Worm (Caenorhabditis elegans) whole organism, L4 larva: ENCODE data around the gene gyf-1.

Source experiments
- T20F7.1 ChIP-seq: fragments of 200-800 bp; sonication (Bioruptor generic); optimal IDR thresholded peaks from 2 replicates; lab custom pipeline; 2018; ENCODE audit warnings: mild to moderate bottlenecking, missing genetic modification characterization, missing compliant biosample characterization
- Y48G9A.11 ChIP-seq: fragments of 200-800 bp; sonication (Bioruptor generic); IDR thresholded peaks from 2 replicates; pipeline ENCODE4 v1.3.6; 2022; ENCODE audit warnings: missing genetic modification reagents, missing genetic modification characterization, missing compliant biosample characterization
- aha-1 ChIP-seq: fragments of 150-350 bp; peaks from one replicate; lab custom pipeline; 2014; ENCODE audit warnings: missing biosample characterization, missing genetic modification characterization
- arid-1 ChIP-seq: fragments of 200-800 bp; sonication (Bioruptor generic); conservative IDR thresholded peaks from 2 replicates; pipeline ENCODE4 v1.3.6; 2022; ENCODE audit warnings: missing genetic modification reagents, missing genetic modification characterization, missing compliant biosample characterization
- ceh-20 ChIP-seq: fragments of 200-800 bp; sonication (Bioruptor generic); IDR thresholded peaks from 2 replicates; pipeline ENCODE4 v1.3.6; 2022; ENCODE audit warnings: missing genetic modification reagents, missing genetic modification characterization, missing compliant biosample characterization
- ctbp-1 ChIP-seq: fragments of 200-800 bp; sonication (Bioruptor generic); IDR thresholded peaks from 2 replicates; pipeline ENCODE4 v1.3.6; 2022; ENCODE audit warnings: missing genetic modification reagents, missing genetic modification characterization, missing compliant biosample characterization
- daf-16 ChIP-seq, 3 experiments: sonication (generic microtip); optimal IDR thresholded peaks; 2 replicates each; lab custom pipeline; 2016 to 2017; ENCODE audit warnings: missing genetic modification characterization in 3 of 3, missing genetic modification reagents in 3 of 3, mild to moderate bottlenecking in 2 of 3, missing compliant biosample characterization in 2 of 3, missing biosample characterization in 1 of 3, moderate library complexity in 1 of 3
- dmd-6 ChIP-seq: fragments of 200-800 bp; sonication (Bioruptor generic); IDR thresholded peaks from 2 replicates; pipeline ENCODE4 v1.3.6; 2022; ENCODE audit warnings: missing genetic modification reagents, missing genetic modification characterization, missing compliant biosample characterization
- dmd-8 ChIP-seq: fragments of 200-800 bp; sonication (Bioruptor generic); IDR thresholded peaks from 2 replicates; pipeline ENCODE4 v1.3.6; 2022; ENCODE audit warnings: missing genetic modification characterization, missing compliant biosample characterization
- dve-1 ChIP-seq: sonication (generic microtip); optimal IDR thresholded peaks from 2 replicates; lab custom pipeline; 2017; ENCODE audit warnings: antibody characterized with exemption, mild to moderate bottlenecking, missing genetic modification characterization, missing compliant biosample characterization; ENCODE audit not compliant: insufficient read depth
- egl-43 ChIP-seq: fragments of 200-800 bp; sonication (Bioruptor generic); IDR thresholded peaks from 2 replicates; pipeline ENCODE4 v1.3.6; 2022; ENCODE audit warnings: missing genetic modification reagents, missing genetic modification characterization, missing compliant biosample characterization
- fkh-10 ChIP-seq: fragments of 150-350 bp; optimal IDR thresholded peaks from 2 replicates; lab custom pipeline; 2014; ENCODE audit warnings: missing biosample characterization, missing genetic modification reagents, missing genetic modification characterization
- fos-1 ChIP-seq: fragments of 150-350 bp; optimal IDR thresholded peaks from 2 replicates; lab custom pipeline; 2014; ENCODE audit warnings: missing biosample characterization, missing genetic modification characterization
- hif-1 ChIP-seq, 2 experiments: sonication (generic microtip); optimal IDR thresholded peaks; 2 replicates each; lab custom pipeline; 2016 to 2017; ENCODE audit warnings: missing compliant biosample characterization in 2 of 2, missing genetic modification characterization in 2 of 2, missing genetic modification reagents in 2 of 2, missing genotype in 2 of 2, mild to moderate bottlenecking in 1 of 2
- hlh-11 ChIP-seq: fragments of 200-800 bp; sonication (Bioruptor generic); optimal IDR thresholded peaks from 2 replicates; lab custom pipeline; 2018; ENCODE audit warnings: mild to moderate bottlenecking, missing genetic modification characterization, missing compliant biosample characterization
- jun-1 ChIP-seq: fragments of 150-350 bp; optimal IDR thresholded peaks from 2 replicates; lab custom pipeline; 2014; ENCODE audit warnings: missing biosample characterization, missing genetic modification reagents, missing genetic modification characterization
- lin-1 ChIP-seq: fragments of 200-800 bp; sonication (Bioruptor generic); IDR thresholded peaks from 2 replicates; pipeline ENCODE4 v1.3.6; 2022; ENCODE audit warnings: missing genetic modification reagents, missing genetic modification characterization, missing compliant biosample characterization
- lin-13 ChIP-seq: fragments of 150-350 bp; optimal IDR thresholded peaks from 2 replicates; lab custom pipeline; 2014; ENCODE audit warnings: missing biosample characterization, missing genetic modification reagents, missing genetic modification characterization
- lin-38 ChIP-seq: fragments of 200-800 bp; sonication (Bioruptor generic); IDR thresholded peaks from 2 replicates; pipeline ENCODE4 v1.3.6; 2022; ENCODE audit warnings: missing genetic modification reagents, missing genetic modification characterization, missing compliant biosample characterization
- madf-5 ChIP-seq, 2 experiments: fragments of 200-800 bp; sonication (Bioruptor generic); IDR thresholded peaks; 2 replicates each; pipeline ENCODE4 v1.3.6; 2022; ENCODE audit warnings: missing compliant biosample characterization in 2 of 2, missing genetic modification characterization in 2 of 2
- mdt-29 ChIP-seq: fragments of 200-800 bp; sonication (Bioruptor generic); IDR thresholded peaks from 2 replicates; pipeline ENCODE4 v1.3.6; 2022; ENCODE audit warnings: missing genetic modification reagents, missing genetic modification characterization, missing compliant biosample characterization
- mep-1 ChIP-seq: fragments of 150-350 bp; sonication (generic microtip); optimal IDR thresholded peaks from 3 replicates; lab custom pipeline; 2014; ENCODE audit warnings: missing biosample characterization, missing genetic modification characterization
- mxl-3 ChIP-seq: fragments of 200-800 bp; sonication (Bioruptor generic); optimal IDR thresholded peaks from 2 replicates; lab custom pipeline; 2018; ENCODE audit warnings: mild to moderate bottlenecking, missing genetic modification characterization, missing compliant biosample characterization
- nhr-11 ChIP-seq: fragments of 150-350 bp; optimal IDR thresholded peaks from 2 replicates; lab custom pipeline; 2014; ENCODE audit warnings: missing biosample characterization, missing genetic modification characterization
- nhr-28 ChIP-seq: fragments of 150-350 bp; optimal IDR thresholded peaks from 2 replicates; lab custom pipeline; 2014; ENCODE audit warnings: missing biosample characterization, missing genetic modification characterization
- nhr-41 ChIP-seq: fragments of 200-800 bp; sonication (Bioruptor generic); IDR thresholded peaks from 2 replicates; pipeline ENCODE4 v1.3.6; 2022; ENCODE audit warnings: missing genetic modification reagents, missing genetic modification characterization, missing compliant biosample characterization
- pha-4 ChIP-seq, 2 experiments: fragments of 150-350 bp in 1 of 2; fragments of 200-800 bp in 1 of 2; sonication (Bioruptor generic) in 1 of 2; IDR thresholded peaks in 1 of 2; optimal IDR thresholded peaks in 1 of 2; 2 replicates each; pipeline versions ENCODE4 v1.3.6 to Lab custom; 2014 to 2022; ENCODE audit warnings: missing genetic modification characterization in 2 of 2, missing genetic modification reagents in 2 of 2, missing biosample characterization in 1 of 2, missing compliant biosample characterization in 1 of 2
- php-3 ChIP-seq: fragments of 200-800 bp; sonication (Bioruptor generic); IDR thresholded peaks from 2 replicates; pipeline ENCODE4 v1.3.6; 2022; ENCODE audit warnings: missing genetic modification reagents, missing genetic modification characterization, missing compliant biosample characterization
- pqm-1 ChIP-seq: sonication (generic microtip); optimal IDR thresholded peaks from 2 replicates; lab custom pipeline; 2017; ENCODE audit warnings: missing biosample characterization, missing genetic modification characterization
- snpc-1.2 ChIP-seq: fragments of 200-800 bp; sonication (Bioruptor generic); IDR thresholded peaks from 2 replicates; pipeline ENCODE4 v1.3.6; 2022; ENCODE audit warnings: missing genetic modification reagents, missing genetic modification characterization, missing compliant biosample characterization
- tra-1 ChIP-seq: fragments of 200-800 bp; sonication (Bioruptor generic); IDR thresholded peaks from 2 replicates; pipeline ENCODE4 v1.3.6; 2022; ENCODE audit warnings: missing genetic modification reagents, missing genetic modification characterization, missing compliant biosample characterization
- unc-62 ChIP-seq, 3 experiments: fragments of 150-350 bp in 1 of 3; sonication (generic microtip); optimal IDR thresholded peaks in 2 of 3; peaks in 1 of 3; 1 replicate in 1 of 3; 2 replicates in 2 of 3; lab custom pipeline; 2014 to 2017; ENCODE audit warnings: missing biosample characterization in 3 of 3, missing genetic modification characterization in 3 of 3, missing genetic modification reagents in 3 of 3, missing genotype in 1 of 3
- ztf-11 ChIP-seq: fragments of 150-350 bp; optimal IDR thresholded peaks from 2 replicates; lab custom pipeline; 2014; ENCODE audit warnings: missing biosample characterization, missing genetic modification characterization

Gene gyf-1

DNA sequence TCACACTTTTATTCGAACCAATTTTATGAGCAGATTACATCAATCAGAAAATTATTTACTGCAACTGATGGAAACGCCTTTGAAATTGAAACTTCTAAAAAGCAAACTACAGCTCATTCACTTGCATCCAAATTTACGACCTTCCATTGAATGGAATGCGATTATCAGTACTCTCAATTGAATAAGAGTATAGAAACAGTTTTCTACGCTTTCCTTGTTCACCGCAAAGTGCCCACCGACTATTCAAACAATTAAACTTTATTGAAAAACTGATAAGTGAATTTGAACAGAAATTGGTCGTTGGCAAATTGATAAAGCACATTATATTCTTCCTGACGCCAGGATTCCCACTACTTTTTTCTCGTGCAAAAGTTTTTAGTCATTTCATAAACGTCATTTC lies 18.1 kb upstream of the gyf-1 start:
- TF ChIP-seq ceh-20 (GFP tag; lab: Robert Waterston, UW), result no peak
- TF ChIP-seq hlh-11 (tag; lab: Kevin White, UChicago), result peak; percentile 62
- peak; percentile 51 for TF ChIP-seq aha-1 (tag; lab: Kevin White, UChicago)
- no peak for TF ChIP-seq madf-5 (GFP tag; IDR thresholded peaks at IDR 0.05; lab: Robert Waterston, UW)
- TF ChIP-seq dve-1 (tag; lab: Kevin White, UChicago), result peak; percentile 29
- no peak for TF ChIP-seq fkh-10 (GFP tag; lab: Kevin White, UChicago)
- no peak for TF ChIP-seq lin-1 (GFP tag; lab: Robert Waterston, UW)
- no peak for TF ChIP-seq arid-1 (GFP tag; lab: Robert Waterston, UW)
- TF ChIP-seq Y48G9A.11, result no peak
- peak; percentile 72 for TF ChIP-seq nhr-28 (tag; lab: Kevin White, UChicago)
- TF ChIP-seq pqm-1, result peak; percentile 95
- peak; percentile 89; the same call in 1 of the 2 replicates for TF ChIP-seq php-3
- TF ChIP-seq fos-1 (tag; lab: Kevin White, UChicago), result no peak
- TF ChIP-seq T20F7.1 (GFP tag; lab: Kevin White, UChicago), result no peak
- 0 out of 2 replicates have a peak, but pooled peaks have one; percentile 51 for TF ChIP-seq tra-1 (GFP tag; lab: Robert Waterston, UW)
- peak; percentile 64; the same call in 1 of the 2 replicates for TF ChIP-seq dmd-6 (GFP tag; lab: Robert Waterston, UW)
- no peak for TF ChIP-seq ctbp-1
- no peak for TF ChIP-seq egl-43 (GFP tag; lab: Robert Waterston, UW)

- TF ChIP-seq lin-1 (GFP tag; lab: Robert Waterston, UW) (no peak), egl-43 (GFP tag; lab: Robert Waterston, UW) (no peak), lin-13 (GFP tag; lab: Kevin White, UChicago) (no peak), unc-62 (GFP tag; optimal IDR thresholded peaks at IDR 0.05 in 1 of 2; lab: Kevin White, UChicago) (peak in 1 of 2 experiments; percentile 0), unc-62 (tag; optimal IDR thresholded peaks at IDR 0.05; lab: Kevin White, UChicago) (no peak), mdt-29 (no peak), pha-4 (GFP tag; IDR thresholded peaks at IDR 0.05; lab: Robert Waterston, UW) (no peak), pha-4 (tag; optimal IDR thresholded peaks at IDR 0.05; lab: Kevin White, UChicago) (no peak), mep-1 (no peak), nhr-11 (tag; lab: Kevin White, UChicago) (no peak), fkh-10 (GFP tag; lab: Kevin White, UChicago) (no peak), daf-16 (GFP tag; optimal IDR thresholded peaks at IDR 0.05; lab: Kevin White, UChicago) (no peak), daf-16 (tag; optimal IDR thresholded peaks at IDR 0.05; lab: Kevin White, UChicago) (peak; percentile 5), nhr-28 (tag; lab: Kevin White, UChicago) (no peak), dmd-6 (GFP tag; lab: Robert Waterston, UW) (peak; percentile 28; the same call in 1 of the 2 replicates), hif-1 (tag; optimal IDR thresholded peaks at IDR 0.05; lab: Kevin White, UChicago) (no peak), tra-1 (GFP tag; lab: Robert Waterston, UW) (no peak), dmd-8 (no peak), jun-1 (tag; lab: Kevin White, UChicago) (no peak), ctbp-1 (no peak), mxl-3 (GFP tag; lab: Kevin White, UChicago) (no peak), pqm-1 (peak; percentile 25), lin-38 (GFP tag; lab: Robert Waterston, UW) (no peak), nhr-41 (no peak), ztf-11 (tag; lab: Kevin White, UChicago) (no peak), snpc-1.2 (GFP tag; lab: Robert Waterston, UW) (no peak)
Measured at ce11 chrII:6666598-6666997, 17.4 kb upstream of the gyf-1 start, which contains the start of gene T19D12.1. Gene T19D12.1, plus strand, starts transcription at chrII:6666898.

DNA sequence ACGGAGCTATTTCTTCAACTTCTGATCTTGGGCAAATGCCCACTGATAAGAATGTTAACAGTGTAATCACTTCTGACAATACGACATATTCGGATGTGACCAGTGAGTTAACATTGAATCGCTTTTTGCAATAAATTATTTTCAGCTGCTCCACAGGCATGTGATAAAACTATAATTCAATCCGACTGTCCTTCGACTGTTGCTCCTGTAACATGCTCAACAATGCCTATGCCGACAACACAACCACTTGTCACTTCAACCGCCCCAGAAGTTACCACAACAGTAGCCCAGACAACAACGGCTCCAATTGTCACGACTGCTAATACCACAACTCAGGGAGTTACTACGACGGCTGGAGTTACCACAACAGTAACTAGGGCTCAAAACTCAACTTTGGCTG lies 16.5 kb upstream of the gyf-1 start:
- peak in 1 of 2 experiments; percentile 92 for TF ChIP-seq unc-62 (GFP tag; optimal IDR thresholded peaks at IDR 0.05 in 1 of 2; lab: Kevin White, UChicago)
- no peak for TF ChIP-seq unc-62 (tag; optimal IDR thresholded peaks at IDR 0.05; lab: Kevin White, UChicago)
- no peak for TF ChIP-seq tra-1 (GFP tag; lab: Robert Waterston, UW)
- no peak for TF ChIP-seq dve-1 (tag; lab: Kevin White, UChicago)
